Worm (Caenorhabditis elegans) whole organism, L4 larva: ENCODE data around the gene chil-26.

Source experiments
- F26F4.8 ChIP-seq: fragments of 200-800 bp; sonication (Bioruptor generic); conservative IDR thresholded peaks from 2 replicates; pipeline ENCODE4 v1.3.6; 2022; ENCODE audit warnings: missing genetic modification characterization, missing compliant biosample characterization
- T20F7.1 ChIP-seq: fragments of 200-800 bp; sonication (Bioruptor generic); optimal IDR thresholded peaks from 2 replicates; lab custom pipeline; 2018; ENCODE audit warnings: mild to moderate bottlenecking, missing genetic modification characterization, missing compliant biosample characterization
- T26A8.4 ChIP-seq: fragments of 200-800 bp; sonication (Bioruptor generic); IDR thresholded peaks from 2 replicates; pipeline ENCODE4 v1.3.6; 2022; ENCODE audit warnings: missing genetic modification characterization, missing compliant biosample characterization
- aha-1 ChIP-seq: fragments of 150-350 bp; peaks from one replicate; lab custom pipeline; 2014; ENCODE audit warnings: missing biosample characterization, missing genetic modification characterization
- arid-1 ChIP-seq: fragments of 200-800 bp; sonication (Bioruptor generic); conservative IDR thresholded peaks from 2 replicates; pipeline ENCODE4 v1.3.6; 2022; ENCODE audit warnings: missing genetic modification reagents, missing genetic modification characterization, missing compliant biosample characterization
- ceh-32 ChIP-seq: sonication (generic microtip); optimal IDR thresholded peaks from 2 replicates; lab custom pipeline; 2016; ENCODE audit warnings: mild to moderate bottlenecking, missing genetic modification characterization, missing compliant biosample characterization; ENCODE audit not compliant: poor library complexity
- ctbp-1 ChIP-seq: fragments of 200-800 bp; sonication (Bioruptor generic); IDR thresholded peaks from 2 replicates; pipeline ENCODE4 v1.3.6; 2022; ENCODE audit warnings: missing genetic modification reagents, missing genetic modification characterization, missing compliant biosample characterization
- daf-12 ChIP-seq: fragments of 150-350 bp; optimal IDR thresholded peaks from 2 replicates; lab custom pipeline; 2014; ENCODE audit warnings: missing biosample characterization, missing genetic modification reagents, missing genetic modification characterization
- daf-16 ChIP-seq, 3 experiments: sonication (generic microtip); optimal IDR thresholded peaks; 2 replicates each; lab custom pipeline; 2016 to 2017; ENCODE audit warnings: missing genetic modification characterization in 3 of 3, missing genetic modification reagents in 3 of 3, mild to moderate bottlenecking in 2 of 3, missing compliant biosample characterization in 2 of 3, missing biosample characterization in 1 of 3, moderate library complexity in 1 of 3
- dmd-6 ChIP-seq: fragments of 200-800 bp; sonication (Bioruptor generic); IDR thresholded peaks from 2 replicates; pipeline ENCODE4 v1.3.6; 2022; ENCODE audit warnings: missing genetic modification reagents, missing genetic modification characterization, missing compliant biosample characterization
- dmd-8 ChIP-seq: fragments of 200-800 bp; sonication (Bioruptor generic); IDR thresholded peaks from 2 replicates; pipeline ENCODE4 v1.3.6; 2022; ENCODE audit warnings: missing genetic modification characterization, missing compliant biosample characterization
- dpl-1 ChIP-seq: fragments of 150-350 bp; optimal IDR thresholded peaks from 2 replicates; lab custom pipeline; 2014; ENCODE audit warnings: missing biosample characterization, missing genetic modification reagents, missing genetic modification characterization
- duxl-1 ChIP-seq: sonication (generic microtip); optimal IDR thresholded peaks from 2 replicates; lab custom pipeline; 2016; ENCODE audit warnings: mild to moderate bottlenecking, missing genetic modification characterization, moderate library complexity, missing compliant biosample characterization; ENCODE audit not compliant: poor library complexity
- dve-1 ChIP-seq: sonication (generic microtip); optimal IDR thresholded peaks from 2 replicates; lab custom pipeline; 2017; ENCODE audit warnings: antibody characterized with exemption, mild to moderate bottlenecking, missing genetic modification characterization, missing compliant biosample characterization; ENCODE audit not compliant: insufficient read depth
- egl-43 ChIP-seq: fragments of 200-800 bp; sonication (Bioruptor generic); IDR thresholded peaks from 2 replicates; pipeline ENCODE4 v1.3.6; 2022; ENCODE audit warnings: missing genetic modification reagents, missing genetic modification characterization, missing compliant biosample characterization
- gei-8 ChIP-seq: fragments of 200-800 bp; sonication (Bioruptor generic); optimal IDR thresholded peaks from 2 replicates; lab custom pipeline; 2018; ENCODE audit warnings: mild to moderate bottlenecking, missing genetic modification characterization, missing compliant biosample characterization
- hif-1 ChIP-seq, 2 experiments: sonication (generic microtip); optimal IDR thresholded peaks; 2 replicates each; lab custom pipeline; 2016 to 2017; ENCODE audit warnings: missing compliant biosample characterization in 2 of 2, missing genetic modification characterization in 2 of 2, missing genetic modification reagents in 2 of 2, missing genotype in 2 of 2, mild to moderate bottlenecking in 1 of 2
- hlh-11 ChIP-seq: fragments of 200-800 bp; sonication (Bioruptor generic); optimal IDR thresholded peaks from 2 replicates; lab custom pipeline; 2018; ENCODE audit warnings: mild to moderate bottlenecking, missing genetic modification characterization, missing compliant biosample characterization
- hlh-30 ChIP-seq: sonication (generic microtip); optimal IDR thresholded peaks from 2 replicates; lab custom pipeline; 2017; ENCODE audit warnings: antibody characterized with exemption, mild to moderate bottlenecking, missing genetic modification characterization, missing compliant biosample characterization; ENCODE audit not compliant: insufficient read depth
- jun-1 ChIP-seq: fragments of 150-350 bp; optimal IDR thresholded peaks from 2 replicates; lab custom pipeline; 2014; ENCODE audit warnings: missing biosample characterization, missing genetic modification reagents, missing genetic modification characterization
- lsy-2 ChIP-seq, 2 experiments: fragments of 150-350 bp in 1 of 2; sonication (generic microtip) in 1 of 2; optimal IDR thresholded peaks; 2 replicates each; lab custom pipeline; 2014 to 2017; ENCODE audit warnings: missing biosample characterization in 2 of 2, missing genetic modification characterization in 2 of 2
- madf-9 ChIP-seq: fragments of 200-800 bp; sonication (Bioruptor generic); conservative IDR thresholded peaks from 2 replicates; pipeline ENCODE4 v1.3.6; 2022; ENCODE audit warnings: missing genetic modification reagents, missing genetic modification characterization, missing compliant biosample characterization
- mdl-1 ChIP-seq, 2 experiments: fragments of 150-350 bp in 1 of 2; sonication (generic microtip) in 1 of 2; optimal IDR thresholded peaks; 2 replicates each; lab custom pipeline; 2014 to 2017; ENCODE audit warnings: missing biosample characterization in 2 of 2, missing genetic modification characterization in 2 of 2
- mdt-29 ChIP-seq: fragments of 200-800 bp; sonication (Bioruptor generic); IDR thresholded peaks from 2 replicates; pipeline ENCODE4 v1.3.6; 2022; ENCODE audit warnings: missing genetic modification reagents, missing genetic modification characterization, missing compliant biosample characterization
- mes-2 ChIP-seq: sonication (generic microtip); optimal IDR thresholded peaks from 2 replicates; lab custom pipeline; 2016; ENCODE audit warnings: missing genotype, mild to moderate bottlenecking, missing genetic modification characterization, missing compliant biosample characterization; ENCODE audit not compliant: poor library complexity, severe bottlenecking
- nhr-10 ChIP-seq: fragments of 150-350 bp; optimal IDR thresholded peaks from 2 replicates; lab custom pipeline; 2014; ENCODE audit warnings: missing biosample characterization, missing genetic modification characterization
- nhr-102 ChIP-seq: sonication (generic microtip); optimal IDR thresholded peaks from 2 replicates; lab custom pipeline; 2016; ENCODE audit warnings: mild to moderate bottlenecking, missing genetic modification characterization, moderate library complexity, missing compliant biosample characterization
- nhr-11 ChIP-seq: fragments of 150-350 bp; optimal IDR thresholded peaks from 2 replicates; lab custom pipeline; 2014; ENCODE audit warnings: missing biosample characterization, missing genetic modification characterization
- nhr-111 ChIP-seq: fragments of 200-800 bp; sonication (Bioruptor generic); optimal IDR thresholded peaks from 2 replicates; lab custom pipeline; 2018; ENCODE audit warnings: mild to moderate bottlenecking, missing genetic modification characterization, missing compliant biosample characterization
- nhr-28 ChIP-seq: fragments of 150-350 bp; optimal IDR thresholded peaks from 2 replicates; lab custom pipeline; 2014; ENCODE audit warnings: missing biosample characterization, missing genetic modification characterization
- nhr-41 ChIP-seq: fragments of 200-800 bp; sonication (Bioruptor generic); IDR thresholded peaks from 2 replicates; pipeline ENCODE4 v1.3.6; 2022; ENCODE audit warnings: missing genetic modification reagents, missing genetic modification characterization, missing compliant biosample characterization
- nhr-48 ChIP-seq: sonication (generic microtip); optimal IDR thresholded peaks from 2 replicates; lab custom pipeline; 2016; ENCODE audit warnings: mild to moderate bottlenecking, missing genetic modification characterization, missing compliant biosample characterization
- nhr-6 ChIP-seq: fragments of 150-350 bp; optimal IDR thresholded peaks from 2 replicates; lab custom pipeline; 2014; ENCODE audit warnings: missing biosample characterization, missing genetic modification characterization
- nhr-77 ChIP-seq: fragments of 150-350 bp; optimal IDR thresholded peaks from 2 replicates; lab custom pipeline; 2014; ENCODE audit warnings: missing biosample characterization, missing genetic modification characterization
- pha-4 ChIP-seq, 2 experiments: fragments of 150-350 bp in 1 of 2; fragments of 200-800 bp in 1 of 2; sonication (Bioruptor generic) in 1 of 2; IDR thresholded peaks in 1 of 2; optimal IDR thresholded peaks in 1 of 2; 2 replicates each; pipeline versions ENCODE4 v1.3.6 to Lab custom; 2014 to 2022; ENCODE audit warnings: missing genetic modification characterization in 2 of 2, missing genetic modification reagents in 2 of 2, missing biosample characterization in 1 of 2, missing compliant biosample characterization in 1 of 2
- php-3 ChIP-seq: fragments of 200-800 bp; sonication (Bioruptor generic); IDR thresholded peaks from 2 replicates; pipeline ENCODE4 v1.3.6; 2022; ENCODE audit warnings: missing genetic modification reagents, missing genetic modification characterization, missing compliant biosample characterization
- pqm-1 ChIP-seq: sonication (generic microtip); optimal IDR thresholded peaks from 2 replicates; lab custom pipeline; 2017; ENCODE audit warnings: missing biosample characterization, missing genetic modification characterization
- saeg-2 ChIP-seq: fragments of 200-800 bp; sonication (Bioruptor generic); IDR thresholded peaks from 2 replicates; pipeline ENCODE4 v1.3.6; 2022; ENCODE audit warnings: missing genetic modification reagents, missing genetic modification characterization, missing compliant biosample characterization
- set-16 ChIP-seq: fragments of 200-800 bp; sonication (Bioruptor generic); IDR thresholded peaks from 2 replicates; pipeline ENCODE4 v1.3.6; 2022; ENCODE audit warnings: missing genetic modification reagents, missing genetic modification characterization, missing compliant biosample characterization
- skn-1 ChIP-seq: fragments of 150-350 bp; optimal IDR thresholded peaks from 2 replicates; lab custom pipeline; 2014; ENCODE audit warnings: missing biosample characterization, missing genetic modification characterization
- spr-3 ChIP-seq: fragments of 200-800 bp; sonication (Bioruptor generic); optimal IDR thresholded peaks from 2 replicates; lab custom pipeline; 2018; ENCODE audit warnings: mild to moderate bottlenecking, missing genetic modification characterization, missing compliant biosample characterization
- tra-1 ChIP-seq: fragments of 200-800 bp; sonication (Bioruptor generic); IDR thresholded peaks from 2 replicates; pipeline ENCODE4 v1.3.6; 2022; ENCODE audit warnings: missing genetic modification reagents, missing genetic modification characterization, missing compliant biosample characterization
- unc-62 ChIP-seq, 3 experiments: fragments of 150-350 bp in 1 of 3; sonication (generic microtip); optimal IDR thresholded peaks in 2 of 3; peaks in 1 of 3; 1 replicate in 1 of 3; 2 replicates in 2 of 3; lab custom pipeline; 2014 to 2017; ENCODE audit warnings: missing biosample characterization in 3 of 3, missing genetic modification characterization in 3 of 3, missing genetic modification reagents in 3 of 3, missing genotype in 1 of 3
- vab-7 ChIP-seq: fragments of 200-800 bp; sonication (Bioruptor generic); IDR thresholded peaks from 2 replicates; pipeline ENCODE4 v1.3.6; 2022; ENCODE audit warnings: missing genetic modification reagents, missing genetic modification characterization, missing compliant biosample characterization
- zip-2 ChIP-seq: fragments of 150-350 bp; optimal IDR thresholded peaks from 2 replicates; lab custom pipeline; 2014; ENCODE audit warnings: missing biosample characterization, missing genetic modification characterization

Gene chil-26

DNA sequence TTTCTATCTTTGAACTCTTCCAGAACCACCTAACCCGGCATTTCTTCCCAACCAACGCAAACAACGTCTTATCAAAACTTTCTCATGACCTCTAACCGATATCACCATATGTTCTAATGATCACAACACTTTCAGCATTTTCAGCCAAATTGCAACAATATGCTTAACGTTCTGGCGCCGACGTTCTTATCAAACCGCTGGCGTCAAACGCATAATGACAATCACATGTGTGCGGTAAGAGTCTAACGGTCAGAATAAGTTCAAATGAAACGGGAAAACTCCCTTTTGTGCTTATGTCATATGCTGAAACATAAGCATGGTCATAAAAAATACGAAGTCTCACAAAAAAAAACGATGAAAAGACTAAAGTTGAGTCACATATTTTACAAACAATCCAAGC lies 26.1 kb downstream of the chil-26 start (continued):
- peak in 1 of 2 experiments; percentile 62 for TF ChIP-seq unc-62 (GFP tag; optimal IDR thresholded peaks at IDR 0.05 in 1 of 2; lab: Kevin White, UChicago)
- no peak for TF ChIP-seq unc-62 (tag; optimal IDR thresholded peaks at IDR 0.05; lab: Kevin White, UChicago)
- TF ChIP-seq egl-43 (GFP tag; lab: Robert Waterston, UW), result no peak
- TF ChIP-seq zip-2 (tag; lab: Kevin White, UChicago), result no peak
- no peak for TF ChIP-seq aha-1 (tag; lab: Kevin White, UChicago)
- peak in 1 of 2 experiments; percentile 25 for TF ChIP-seq mdl-1 (tag; optimal IDR thresholded peaks at IDR 0.05; lab: Kevin White, UChicago)
- TF ChIP-seq pqm-1 (tag; lab: Kevin White, UChicago), result peak; percentile 81
- TF ChIP-seq gei-8 (GFP tag; lab: Kevin White, UChicago), result peak; percentile 62
- peak; percentile 52 for TF ChIP-seq mes-2 (tag; lab: Kevin White, UChicago)
- peak; percentile 91 for TF ChIP-seq php-3
- peak in 1 of 2 experiments; percentile 41 for TF ChIP-seq lsy-2 (tag; optimal IDR thresholded peaks at IDR 0.05; lab: Kevin White, UChicago)
- peak in 1 of 2 experiments; percentile 49 for TF ChIP-seq daf-16 (GFP tag; optimal IDR thresholded peaks at IDR 0.05; lab: Kevin White, UChicago)
- peak; percentile 96 for TF ChIP-seq daf-16 (tag; optimal IDR thresholded peaks at IDR 0.05; lab: Kevin White, UChicago)
- TF ChIP-seq nhr-10 (tag; lab: Kevin White, UChicago), result peak; percentile 24
- no peak for TF ChIP-seq F26F4.8 (GFP tag; lab: Robert Waterston, UW)
- TF ChIP-seq dmd-8 (GFP tag; lab: Robert Waterston, UW), result no peak
- peak in 1 of 2 experiments; percentile 49 for TF ChIP-seq hif-1 (tag; optimal IDR thresholded peaks at IDR 0.05; lab: Kevin White, UChicago)
- peak; percentile 86 for TF ChIP-seq nhr-41 (GFP tag; lab: Robert Waterston, UW)
- TF ChIP-seq arid-1, result no peak
- peak; percentile 93 for TF ChIP-seq mdt-29 (GFP tag; lab: Robert Waterston, UW)
- peak; percentile 95 for TF ChIP-seq hlh-11 (tag; lab: Kevin White, UChicago)
- no peak for TF ChIP-seq pha-4 (GFP tag; IDR thresholded peaks at IDR 0.05; lab: Robert Waterston, UW)
- peak; percentile 44 for TF ChIP-seq pha-4 (tag; optimal IDR thresholded peaks at IDR 0.05; lab: Kevin White, UChicago)
- no peak for TF ChIP-seq dpl-1 (GFP tag; lab: Kevin White, UChicago)
- TF ChIP-seq ctbp-1 (GFP tag; lab: Robert Waterston, UW), result no peak
- TF ChIP-seq nhr-11, result peak; percentile 12
- no peak for TF ChIP-seq nhr-111 (GFP tag; lab: Kevin White, UChicago)
- TF ChIP-seq madf-9 (GFP tag; lab: Robert Waterston, UW), result no peak
- no peak for TF ChIP-seq duxl-1 (tag; lab: Kevin White, UChicago)
- peak; percentile 86 for TF ChIP-seq hlh-30 (tag; lab: Kevin White, UChicago)
- peak; percentile 53 for TF ChIP-seq jun-1
- TF ChIP-seq daf-12 (tag; lab: Kevin White, UChicago), result no peak
- no peak for TF ChIP-seq skn-1 (tag; lab: Kevin White, UChicago)
- TF ChIP-seq T20F7.1 (GFP tag; lab: Kevin White, UChicago), result peak; percentile 55
- TF ChIP-seq T26A8.4 (GFP tag; lab: Robert Waterston, UW), result no peak
- TF ChIP-seq spr-3 (GFP tag; lab: Kevin White, UChicago), result no peak

DNA sequence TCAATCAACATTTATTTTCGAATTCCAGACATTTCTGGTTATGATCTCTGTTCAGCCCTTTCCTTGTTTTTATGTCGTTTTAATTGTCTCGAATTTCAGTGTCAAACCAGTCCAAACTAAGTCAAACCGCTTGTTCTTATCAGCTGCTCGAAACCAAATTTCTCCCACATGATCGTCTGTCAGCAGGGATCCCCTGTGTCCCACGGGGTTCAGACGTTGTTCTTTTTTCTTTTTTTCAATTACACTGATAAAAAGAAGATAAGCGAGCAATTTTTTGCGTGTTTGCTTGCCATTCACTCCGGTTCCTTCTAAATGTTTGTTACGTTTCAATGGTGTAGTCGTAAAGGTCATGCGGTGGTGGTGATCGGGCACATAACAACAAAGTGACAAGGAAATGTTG lies 27.1 kb downstream of the chil-26 start:
- TF ChIP-seq dve-1 (tag; lab: Kevin White, UChicago) (peak; percentile 91), T20F7.1 (GFP tag; lab: Kevin White, UChicago) (peak; percentile 12), pqm-1 (tag; lab: Kevin White, UChicago) (peak; percentile 23), dpl-1 (GFP tag; lab: Kevin White, UChicago) (no peak), php-3 (peak; percentile 74), nhr-48 (tag; lab: Kevin White, UChicago) (peak; percentile 66), F26F4.8 (GFP tag; lab: Robert Waterston, UW) (no peak), hlh-30 (tag; lab: Kevin White, UChicago) (peak; percentile 85), nhr-77 (tag; lab: Kevin White, UChicago) (peak; percentile 68), set-16 (GFP tag; lab: Robert Waterston, UW) (no peak), nhr-102 (tag; lab: Kevin White, UChicago) (peak; percentile 63), aha-1 (tag; lab: Kevin White, UChicago) (peak; percentile 35), mdt-29 (GFP tag; lab: Robert Waterston, UW) (peak; percentile 61; the same call in 1 of the 2 replicates), vab-7 (GFP tag; lab: Robert Waterston, UW) (no peak), nhr-28 (tag; lab: Kevin White, UChicago) (peak; percentile 71), saeg-2 (GFP tag; lab: Robert Waterston, UW) (0 out of 2 replicates have a peak, but pooled peaks have one; percentile 30), nhr-11 (peak; percentile 72), nhr-6 (peak; percentile 91), dmd-6 (GFP tag; lab: Robert Waterston, UW) (peak; percentile 91), tra-1 (peak; percentile 81), ceh-32 (tag; lab: Kevin White, UChicago) (no peak), daf-16 (GFP tag; optimal IDR thresholded peaks at IDR 0.05; lab: Kevin White, UChicago) (no peak), daf-16 (tag; optimal IDR thresholded peaks at IDR 0.05; lab: Kevin White, UChicago) (peak; percentile 83), nhr-10 (tag; lab: Kevin White, UChicago) (peak; percentile 60)
